Worm (Caenorhabditis elegans): Measurements from ENCODE around the gene srx-96.

DNA sequence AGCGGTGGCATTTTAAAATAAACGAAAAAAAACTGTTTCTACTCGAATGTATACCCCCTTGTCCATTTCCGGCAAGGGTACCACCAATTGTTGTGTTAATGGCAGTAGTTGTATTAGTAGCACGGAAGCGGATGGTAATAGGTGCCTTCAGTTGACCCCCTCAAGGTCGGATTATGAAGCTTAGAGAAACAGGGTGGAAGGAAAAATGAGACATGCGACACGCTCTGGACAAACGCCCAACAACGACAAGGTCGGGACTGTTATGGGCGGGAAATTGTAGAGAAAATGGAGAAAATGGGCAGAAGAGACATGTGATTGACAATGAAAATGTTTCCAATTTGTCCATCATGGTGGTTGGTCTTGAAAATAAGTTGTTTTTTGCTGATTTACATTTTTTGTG lies 7.2 kb upstream of the srx-96 start, which contains the start of gene T01D3.3:
- no peak for TF ChIP-seq med-1 (GFP tag; optimal IDR thresholded peaks at IDR 0.05; ENCODE audit: insufficient read depth)
- TF ChIP-seq ztf-29 (GFP tag; IDR thresholded peaks at IDR 0.05) = no peak
- no peak for TF ChIP-seq flt-1 (GFP tag; IDR thresholded peaks at IDR 0.05)
